Fruit fly (Drosophila melanogaster) whole organism, wandering third instar larva: ENCODE data around the gene CG17826.

Source experiments
- GATAd ChIP-seq: sonication (Bioruptor generic); optimal IDR thresholded peaks from 2 replicates; lab custom pipeline; 2016; ENCODE audit warnings: missing biosample characterization, missing genetic modification characterization
- HLH106 ChIP-seq: fragments of 200-800 bp; optimal IDR thresholded peaks from 3 replicates; lab custom pipeline; 2019; ENCODE audit warnings: missing biosample characterization, mild to moderate bottlenecking, missing genetic modification characterization, moderate library complexity
- Hr78 ChIP-seq: fragments of >200 bp; optimal IDR thresholded peaks from 2 replicates; lab custom pipeline; 2017; ENCODE audit warnings: missing biosample characterization, missing genetic modification characterization
- Hr83 ChIP-seq: fragments of 200-300 bp; sonication (Bioruptor generic); optimal IDR thresholded peaks from 2 replicates; lab custom pipeline; 2016; ENCODE audit warnings: missing biosample characterization, mild to moderate bottlenecking, missing genetic modification characterization, moderate library complexity; ENCODE audit not compliant: poor library complexity, severe bottlenecking
- Jra ChIP-seq: sonication (Bioruptor generic); optimal IDR thresholded peaks from 2 replicates; lab custom pipeline; 2016; ENCODE audit warnings: missing biosample characterization, missing genetic modification characterization
- Mio ChIP-seq: sonication (Bioruptor generic); optimal IDR thresholded peaks from 2 replicates; lab custom pipeline; 2016; ENCODE audit warnings: missing biosample characterization, missing genetic modification characterization
- Myc ChIP-seq: fragments of >200 bp; optimal IDR thresholded peaks from 2 replicates; lab custom pipeline; 2017
- OdsH ChIP-seq: fragments of 200-800 bp; sonication (Bioruptor generic); optimal IDR thresholded peaks from 2 replicates; lab custom pipeline; 2016; ENCODE audit warnings: missing biosample characterization, mild to moderate bottlenecking, missing genetic modification characterization
- br ChIP-seq: fragments of 200-800 bp; sonication (Bioruptor generic); optimal IDR thresholded peaks from 2 replicates; lab custom pipeline; 2016; ENCODE audit warnings: missing biosample characterization, missing genetic modification characterization
- brk ChIP-seq: fragments of 200-800 bp; sonication (Bioruptor generic); optimal IDR thresholded peaks from 2 replicates; lab custom pipeline; 2016; ENCODE audit warnings: missing biosample characterization, mild to moderate bottlenecking, missing genetic modification characterization
- dl ChIP-seq, 2 experiments: fragments of 175-275, 200-275 bp in 1 of 2; fragments of 200-275 bp in 1 of 2; sonication (Bioruptor generic); optimal IDR thresholded peaks; lab custom pipeline; 2018; ENCODE audit warnings: mild to moderate bottlenecking in 2 of 2, missing biosample characterization in 2 of 2, missing genetic modification characterization in 2 of 2, moderate library complexity in 2 of 2; ENCODE audit not compliant: partially characterized antibody in 2 of 2, insufficient read depth in 1 of 2
- dsf ChIP-seq: sonication (Bioruptor generic); optimal IDR thresholded peaks from 2 replicates; lab custom pipeline; 2016; ENCODE audit warnings: missing biosample characterization, missing genetic modification characterization, borderline replicate concordance
- ey ChIP-seq: fragments of 200-800 bp; sonication (Bioruptor generic); optimal IDR thresholded peaks from 2 replicates; lab custom pipeline; 2016; ENCODE audit warnings: missing biosample characterization, missing genetic modification characterization
- foxo ChIP-seq, 2 experiments: fragments of 200-800 bp; sonication (Bioruptor generic); optimal IDR thresholded peaks; 2 replicates in 1 of 2; 3 replicates in 1 of 2; lab custom pipeline; 2016 to 2017; ENCODE audit warnings: missing biosample characterization in 2 of 2, missing genetic modification characterization in 2 of 2
- fru ChIP-seq: fragments of 200-800 bp; sonication (Bioruptor generic); optimal IDR thresholded peaks from 3 replicates; lab custom pipeline; 2016; ENCODE audit warnings: missing biosample characterization, mild to moderate bottlenecking, missing genetic modification characterization
- h ChIP-seq: fragments of 200-800 bp; sonication (Bioruptor generic); optimal IDR thresholded peaks from 3 replicates; lab custom pipeline; 2016; ENCODE audit warnings: missing biosample characterization, mild to moderate bottlenecking, missing genetic modification characterization
- jim ChIP-seq: fragments of 175-275, 200-325 bp; sonication (Bioruptor generic); optimal IDR thresholded peaks from 2 replicates; lab custom pipeline; 2016; ENCODE audit warnings: missing biosample characterization, mild to moderate bottlenecking, missing genetic modification characterization
- lola ChIP-seq: fragments of >200 bp; optimal IDR thresholded peaks from 2 replicates; lab custom pipeline; 2017; ENCODE audit warnings: missing biosample characterization, missing genetic modification characterization
- rgr ChIP-seq: fragments of 200-800 bp; sonication (Bioruptor generic); optimal IDR thresholded peaks from 3 replicates; lab custom pipeline; 2016; ENCODE audit warnings: missing biosample characterization, mild to moderate bottlenecking, missing genetic modification characterization
- sage ChIP-seq: fragments of 200-800 bp; sonication (Bioruptor generic); optimal IDR thresholded peaks from 2 replicates; lab custom pipeline; 2016; ENCODE audit warnings: missing biosample characterization, mild to moderate bottlenecking, missing genetic modification characterization
- sv ChIP-seq: fragments of 200-800 bp; sonication (Bioruptor generic); optimal IDR thresholded peaks from 3 replicates; lab custom pipeline; 2016; ENCODE audit warnings: missing biosample characterization, missing genetic modification characterization
- usp ChIP-seq: fragments of >200 bp; optimal IDR thresholded peaks from 2 replicates; lab custom pipeline; 2017; ENCODE audit warnings: missing biosample characterization, missing genetic modification characterization

CG17826 gene

dm6 chr3L:11990436-11990835 is 40.8 kb downstream of the CG17826 start, which contains the start of gene CG6931:
TSS of gene CG6931 (plus strand) at chr3L:11990736.
- TF ChIP-seq Hr83 (no peak), Mio (GFP tag; lab: Kevin White, UChicago) (no peak), jim (GFP tag; lab: Kevin White, UChicago) (no peak), dl (GFP tag; optimal IDR thresholded peaks at IDR 0.05; lab: Kevin White, UChicago; ENCODE audit: insufficient read depth in 1 of 2, partially characterized antibody in 2 of 2) (no peak), br (GFP tag; lab: Kevin White, UChicago) (no peak)

DNA sequence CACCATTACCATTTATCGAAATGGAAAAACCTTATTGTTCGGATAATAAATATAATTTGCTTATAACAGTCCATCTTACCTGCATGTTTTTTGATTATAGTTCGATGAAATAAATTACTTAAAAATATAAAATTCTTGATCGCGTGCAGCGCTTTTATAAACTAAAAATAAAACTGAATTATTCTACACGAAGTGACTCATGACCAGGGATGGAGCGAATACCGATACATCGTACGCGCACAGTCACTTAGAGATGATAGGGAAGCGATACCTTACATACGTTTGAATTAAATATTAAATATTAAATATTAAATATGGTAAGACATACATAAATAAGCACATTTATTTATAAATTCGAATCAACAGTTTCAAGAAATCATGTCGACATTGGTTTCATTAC is 43.3 kb downstream of the CG17826 start, which contains the start of gene viaf:
viaf (minus strand) TSS at position 220 of the 400 bp plus-strand sequence.
- TF ChIP-seq Jra (GFP tag; lab: Kevin White, UChicago): peak; percentile 81
- no peak for TF ChIP-seq lola
- TF ChIP-seq OdsH (GFP tag; lab: Kevin White, UChicago): peak; percentile 10
- TF ChIP-seq sv (GFP tag; lab: Kevin White, UChicago): peak; percentile 2
- TF ChIP-seq sage (GFP tag; lab: Kevin White, UChicago): peak; percentile 43
- no peak for TF ChIP-seq GATAd (GFP tag; lab: Kevin White, UChicago)
- peak; percentile 39 for TF ChIP-seq Hr83
- peak; percentile 49 for TF ChIP-seq HLH106 (tag; lab: Kevin White, UChicago)
- peak; percentile 61 for TF ChIP-seq rgr (GFP tag; lab: Kevin White, UChicago)
- TF ChIP-seq h: no peak
- TF ChIP-seq fru (GFP tag; lab: Kevin White, UChicago): no peak
- peak in 1 of 2 experiments; percentile 40 for TF ChIP-seq foxo (GFP tag; optimal IDR thresholded peaks at IDR 0.05; lab: Kevin White, UChicago)

DNA sequence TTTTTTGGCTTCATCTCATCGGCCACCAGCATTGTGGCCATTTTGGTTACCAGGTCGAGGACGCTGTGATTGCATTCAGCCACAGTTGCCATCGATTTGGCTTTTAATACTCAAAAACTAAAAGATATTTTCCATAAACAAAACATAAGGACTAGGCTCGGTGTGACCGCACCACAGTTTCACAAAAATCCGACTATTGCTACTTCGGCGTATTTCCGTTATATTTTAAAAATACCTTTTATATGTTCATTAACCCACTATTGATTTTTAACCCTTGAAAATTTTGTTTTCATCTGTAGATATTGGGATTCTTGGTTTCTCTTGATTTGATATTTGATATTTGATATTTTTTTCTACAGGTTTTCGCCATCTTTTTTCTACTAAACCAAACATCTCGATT is 48.3 kb downstream of the CG17826 start, which contains the start of gene Grip163:
Grip163 (minus strand) TSS at position 180 of the 400 bp plus-strand sequence.
- TF ChIP-seq dsf (no peak), Hr78 (GFP tag; lab: Kevin White, UChicago) (no peak), usp (GFP tag; lab: Kevin White, UChicago) (no peak), lola (no peak), sv (GFP tag; lab: Kevin White, UChicago) (no peak), Mio (GFP tag; lab: Kevin White, UChicago) (no peak), Myc (lab: Kevin White, UChicago) (no peak), brk (GFP tag; lab: Kevin White, UChicago) (no peak), foxo (GFP tag; optimal IDR thresholded peaks at IDR 0.05; lab: Kevin White, UChicago) (no peak), ey (GFP tag; lab: Kevin White, UChicago) (no peak), sage (GFP tag; lab: Kevin White, UChicago) (no peak)
- TF ChIP-seq, all 38 proteins: peak for 0
